Fruit fly (Drosophila melanogaster) whole organism, pupa: Measurements from ENCODE around the gene Abp1.

Experiments
- CG10348 ChIP-seq: fragments of 200-800 bp; sonication (Bioruptor generic); IDR thresholded peaks from 2 replicates; pipeline ENCODE4 v1.3.6; 2022; ENCODE audit warnings: missing biosample characterization, missing genetic modification characterization
- CG12605 ChIP-seq: fragments of 200-800 bp; sonication (Bioruptor generic); IDR thresholded peaks from 2 replicates; pipeline ENCODE4 v1.3.6; 2022; ENCODE audit warnings: missing biosample characterization, missing genetic modification characterization
- CG13204 ChIP-seq: fragments of 200-800 bp; sonication (Bioruptor generic); optimal IDR thresholded peaks from 2 replicates; lab custom pipeline; 2018; ENCODE audit warnings: missing biosample characterization, mild to moderate bottlenecking, missing genetic modification characterization, moderate library complexity
- CG14655 ChIP-seq: fragments of 200-800 bp; sonication (Bioruptor generic); optimal IDR thresholded peaks from 3 replicates; lab custom pipeline; 2017; ENCODE audit warnings: mild to moderate bottlenecking, missing biosample characterization, missing genetic modification reagents, missing genetic modification characterization
- CG15710 ChIP-seq: fragments of 200-800 bp; sonication (Bioruptor generic); optimal IDR thresholded peaks from 2 replicates; lab custom pipeline; 2018; ENCODE audit warnings: missing biosample characterization, mild to moderate bottlenecking, missing genetic modification characterization, moderate library complexity
- CG17806 ChIP-seq: fragments of 200-800 bp; sonication (Bioruptor generic); optimal IDR thresholded peaks from 2 replicates; lab custom pipeline; 2018; ENCODE audit warnings: missing biosample characterization, mild to moderate bottlenecking, missing genetic modification characterization, moderate library complexity
- CG32121 ChIP-seq: fragments of 200-800 bp; sonication (Bioruptor generic); IDR thresholded peaks from 2 replicates; pipeline ENCODE4 v1.3.6; 2022; ENCODE audit warnings: missing biosample characterization, missing genetic modification characterization
- CG34367 ChIP-seq: fragments of 200-800 bp; sonication (Bioruptor generic); optimal IDR thresholded peaks from 2 replicates; lab custom pipeline; 2018; ENCODE audit warnings: missing biosample characterization, mild to moderate bottlenecking, missing genetic modification characterization
- CG4496 ChIP-seq: fragments of 200-800 bp; sonication (Bioruptor generic); IDR thresholded peaks from 3 replicates; pipeline ENCODE4 v1.3.6; 2022; ENCODE audit warnings: missing biosample characterization, missing genetic modification characterization
- CG8159 ChIP-seq: fragments of 200-800 bp; sonication (Bioruptor generic); optimal IDR thresholded peaks from 3 replicates; lab custom pipeline; 2018; ENCODE audit warnings: missing biosample characterization, mild to moderate bottlenecking, missing genetic modification characterization, moderate library complexity
- CG8301 ChIP-seq: fragments of 200-800 bp; sonication (Bioruptor generic); optimal IDR thresholded peaks from 2 replicates; lab custom pipeline; 2018; ENCODE audit warnings: missing biosample characterization, mild to moderate bottlenecking, missing genetic modification characterization
- CG9948 ChIP-seq: fragments of 200-800 bp; sonication (Bioruptor generic); optimal IDR thresholded peaks from 2 replicates; lab custom pipeline; 2018; ENCODE audit warnings: missing biosample characterization, mild to moderate bottlenecking, missing genetic modification characterization, moderate library complexity
- D1 ChIP-seq: fragments of 200-800 bp; sonication (Bioruptor generic); optimal IDR thresholded peaks from 2 replicates; lab custom pipeline; 2018; ENCODE audit warnings: missing biosample characterization, mild to moderate bottlenecking, missing genetic modification characterization, moderate library complexity
- EcR ChIP-seq: fragments of 200-800 bp; sonication (Bioruptor generic); optimal IDR thresholded peaks from 3 replicates; lab custom pipeline; 2019; ENCODE audit warnings: missing biosample characterization, missing genetic modification characterization, mild to moderate bottlenecking, moderate library complexity, missing genetic modification reagents
- Ets98B ChIP-seq: fragments of 200-800 bp; sonication (Bioruptor generic); IDR thresholded peaks from 2 replicates; pipeline ENCODE4 v1.3.6; 2022; ENCODE audit warnings: missing biosample characterization, missing genetic modification characterization
- Pif1A ChIP-seq: fragments of 200-800 bp; sonication (Bioruptor generic); optimal IDR thresholded peaks from 3 replicates; lab custom pipeline; 2016; ENCODE audit warnings: missing biosample characterization, missing genetic modification characterization
- Pif1B ChIP-seq: fragments of 200-800 bp; sonication (Bioruptor generic); optimal IDR thresholded peaks from 3 replicates; lab custom pipeline; 2016; ENCODE audit warnings: missing biosample characterization, missing genetic modification characterization
- Snoo ChIP-seq: fragments of 200-800 bp; sonication (Bioruptor generic); optimal IDR thresholded peaks from 3 replicates; lab custom pipeline; 2017; ENCODE audit warnings: missing biosample characterization, mild to moderate bottlenecking, missing genetic modification characterization, inconsistent platforms
- fd96Ca ChIP-seq: fragments of 200-800 bp; sonication (Bioruptor generic); IDR thresholded peaks from 3 replicates; pipeline ENCODE4 v1.3.6; 2022; ENCODE audit warnings: missing biosample characterization, missing genetic modification characterization
- gl ChIP-seq: fragments of 200-800 bp; sonication (Bioruptor generic); optimal IDR thresholded peaks from 2 replicates; lab custom pipeline; 2018; ENCODE audit warnings: missing biosample characterization, mild to moderate bottlenecking, missing genetic modification characterization
- rn ChIP-seq: fragments of 200-800 bp; sonication (Bioruptor generic); IDR thresholded peaks from 2 replicates; pipeline ENCODE4 v1.3.6; 2022; ENCODE audit warnings: missing biosample characterization, missing genetic modification characterization

The Abp1 gene

dm6 chr3L:13478339-13479203 is 7.5 kb downstream of the Abp1 start:
- TF ChIP-seq CG15710 (tag; lab: Kevin White, UChicago) (peak; percentile 26), CG8301 (peak; percentile 13), D1 (no peak), CG4496 (GFP tag; lab: Robert Waterston, UW) (no peak), EcR (GFP tag; lab: Kevin White, UChicago) (peak; percentile 88), CG32121 (GFP tag; lab: Robert Waterston, UW) (no peak), fd96Ca (GFP tag; lab: Robert Waterston, UW) (no peak), CG8159 (peak; percentile 42), CG34367 (tag; lab: Kevin White, UChicago) (no peak), CG14655 (GFP tag; lab: Kevin White, UChicago) (peak; percentile 7), CG17806 (tag; lab: Kevin White, UChicago) (peak; percentile 1), Pif1A (GFP tag; lab: Kevin White, UChicago) (peak; percentile 5), CG12605 (GFP tag; lab: Robert Waterston, UW) (no peak), Snoo (tag; lab: Kevin White, UChicago) (peak; percentile 25), Ets98B (GFP tag; lab: Robert Waterston, UW) (no peak), CG10348 (GFP tag; lab: Robert Waterston, UW) (no peak), gl (tag; lab: Kevin White, UChicago) (no peak), Pif1B (GFP tag; lab: Kevin White, UChicago) (no peak), CG13204 (GFP tag; lab: Kevin White, UChicago) (peak; percentile 76), rn (GFP tag; lab: Robert Waterston, UW) (no peak)

- TF ChIP-seq D1 (no peak), Ets98B (GFP tag; lab: Robert Waterston, UW) (peak; percentile 9; the same call in 1 of the 2 replicates), gl (tag; lab: Kevin White, UChicago) (no peak), fd96Ca (GFP tag; lab: Robert Waterston, UW) (peak; percentile 11; the same call in 1 of the 3 replicates), CG8301 (no peak)
These were observed 8.5 kb downstream of the Abp1 start, which contains the start of gene stv for dm6 chr3L:13477453-13478184. stv (plus strand) TSS chr3L:13477541.

- TF ChIP-seq fd96Ca (GFP tag; lab: Robert Waterston, UW) (peak; percentile 86), Pif1A (GFP tag; lab: Kevin White, UChicago) (peak; percentile 88), CG32121 (GFP tag; lab: Robert Waterston, UW) (peak; percentile 94), CG17806 (tag; lab: Kevin White, UChicago) (peak; percentile 89), CG34367 (tag; lab: Kevin White, UChicago) (peak; percentile 91), Ets98B (GFP tag; lab: Robert Waterston, UW) (peak; percentile 90), CG8159 (peak; percentile 90), CG13204 (GFP tag; lab: Kevin White, UChicago) (peak; percentile 60), EcR (GFP tag; lab: Kevin White, UChicago) (no peak), CG8301 (peak; percentile 97), CG9948 (tag; lab: Kevin White, UChicago) (peak; percentile 95), CG4496 (GFP tag; lab: Robert Waterston, UW) (peak; percentile 88), gl (tag; lab: Kevin White, UChicago) (peak; percentile 72), CG10348 (GFP tag; lab: Robert Waterston, UW) (peak; percentile 71), D1 (peak; percentile 92), CG15710 (tag; lab: Kevin White, UChicago) (peak; percentile 93), CG12605 (GFP tag; lab: Robert Waterston, UW) (peak; percentile 75), Snoo (tag; lab: Kevin White, UChicago) (peak; percentile 79), rn (GFP tag; lab: Robert Waterston, UW) (peak; percentile 87), Pif1B (GFP tag; lab: Kevin White, UChicago) (peak; percentile 81), CG14655 (GFP tag; lab: Kevin White, UChicago) (peak; percentile 97)
These were observed 9.3 kb downstream of the Abp1 start for dm6 chr3L:13476566-13477452.

dm6 chr3L:13476070-13476469 is 10.0 kb downstream of the Abp1 start:
- TF ChIP-seq CG12605 (GFP tag; lab: Robert Waterston, UW) (peak; percentile 18; the same call in 1 of the 2 replicates), CG34367 (tag; lab: Kevin White, UChicago) (no peak), CG9948 (tag; lab: Kevin White, UChicago) (no peak), CG10348 (GFP tag; lab: Robert Waterston, UW) (no peak), CG14655 (GFP tag; lab: Kevin White, UChicago) (no peak), EcR (GFP tag; lab: Kevin White, UChicago) (no peak), rn (GFP tag; lab: Robert Waterston, UW) (no peak), CG32121 (GFP tag; lab: Robert Waterston, UW) (no peak; the same call in 1 of the 2 replicates), CG8301 (peak; percentile 15), CG17806 (tag; lab: Kevin White, UChicago) (no peak)
